Worm (Caenorhabditis elegans): ENCODE data around the gene cox-16.

DNA sequence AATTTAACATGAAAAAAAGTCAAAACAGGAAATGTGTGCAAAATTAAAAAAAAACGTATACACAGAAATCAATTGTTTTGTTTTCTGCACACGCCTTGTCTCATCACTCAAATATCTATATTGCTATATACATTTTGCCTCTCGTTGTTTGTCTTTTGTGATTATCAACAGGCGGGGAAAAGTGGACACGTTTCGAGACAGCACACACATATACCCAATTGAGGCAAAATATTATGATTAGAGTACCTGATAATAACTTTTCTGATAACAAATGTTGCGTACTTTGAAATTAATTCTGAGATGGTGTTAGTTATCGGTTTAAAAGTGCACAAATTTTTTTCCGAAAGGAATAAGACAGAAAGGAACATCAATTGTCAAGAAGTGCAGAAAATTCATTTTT lies 23.8 kb upstream of the cox-16 start:
- no peak for TF ChIP-seq ets-7 (tag; optimal IDR thresholded peaks at IDR 0.05)
- TF ChIP-seq hmbx-1 (tag; optimal IDR thresholded peaks at IDR 0.05): no peak
- TF ChIP-seq hnd-1 (tag; optimal IDR thresholded peaks at IDR 0.05): no peak
- TF ChIP-seq ama-1 (optimal IDR thresholded peaks at IDR 0.05): no peak
